Worm (Caenorhabditis elegans) whole organism, L4 larva: ENCODE measurements around the gene chat-1.

Source experiments
- F10B5.3 ChIP-seq: sonication (generic microtip); optimal IDR thresholded peaks from 2 replicates; lab custom pipeline; 2016; ENCODE audit warnings: mild to moderate bottlenecking, missing genetic modification characterization, missing compliant biosample characterization
- F49E8.2 ChIP-seq: sonication (generic microtip); optimal IDR thresholded peaks from 2 replicates; lab custom pipeline; 2016; ENCODE audit warnings: missing compliant biosample characterization, mild to moderate bottlenecking, missing genetic modification characterization, borderline replicate concordance
- T20F7.1 ChIP-seq: fragments of 200-800 bp; sonication (Bioruptor generic); optimal IDR thresholded peaks from 2 replicates; lab custom pipeline; 2018; ENCODE audit warnings: mild to moderate bottlenecking, missing genetic modification characterization, missing compliant biosample characterization
- Y48G9A.11 ChIP-seq: fragments of 200-800 bp; sonication (Bioruptor generic); IDR thresholded peaks from 2 replicates; pipeline ENCODE4 v1.3.6; 2022; ENCODE audit warnings: missing genetic modification reagents, missing genetic modification characterization, missing compliant biosample characterization
- Y5F2A.4 ChIP-seq: fragments of 200-800 bp; sonication (Bioruptor generic); optimal IDR thresholded peaks from 2 replicates; lab custom pipeline; 2018; ENCODE audit warnings: mild to moderate bottlenecking, missing genetic modification characterization, missing compliant biosample characterization
- aha-1 ChIP-seq: fragments of 150-350 bp; peaks from one replicate; lab custom pipeline; 2014; ENCODE audit warnings: missing biosample characterization, missing genetic modification characterization
- attf-4 ChIP-seq: sonication (generic microtip); optimal IDR thresholded peaks from 3 replicates; lab custom pipeline; 2017; ENCODE audit warnings: missing biosample characterization, missing genetic modification characterization
- ceh-32 ChIP-seq: sonication (generic microtip); optimal IDR thresholded peaks from 2 replicates; lab custom pipeline; 2016; ENCODE audit warnings: mild to moderate bottlenecking, missing genetic modification characterization, missing compliant biosample characterization; ENCODE audit not compliant: poor library complexity
- daf-16 ChIP-seq, 3 experiments: sonication (generic microtip); optimal IDR thresholded peaks; 2 replicates each; lab custom pipeline; 2016 to 2017; ENCODE audit warnings: missing genetic modification characterization in 3 of 3, missing genetic modification reagents in 3 of 3, mild to moderate bottlenecking in 2 of 3, missing compliant biosample characterization in 2 of 3, missing biosample characterization in 1 of 3, moderate library complexity in 1 of 3
- dmd-6 ChIP-seq: fragments of 200-800 bp; sonication (Bioruptor generic); IDR thresholded peaks from 2 replicates; pipeline ENCODE4 v1.3.6; 2022; ENCODE audit warnings: missing genetic modification reagents, missing genetic modification characterization, missing compliant biosample characterization
- dpl-1 ChIP-seq: fragments of 150-350 bp; optimal IDR thresholded peaks from 2 replicates; lab custom pipeline; 2014; ENCODE audit warnings: missing biosample characterization, missing genetic modification reagents, missing genetic modification characterization
- dve-1 ChIP-seq: sonication (generic microtip); optimal IDR thresholded peaks from 2 replicates; lab custom pipeline; 2017; ENCODE audit warnings: antibody characterized with exemption, mild to moderate bottlenecking, missing genetic modification characterization, missing compliant biosample characterization; ENCODE audit not compliant: insufficient read depth
- egl-27 ChIP-seq: sonication (generic microtip); optimal IDR thresholded peaks from 3 replicates; lab custom pipeline; 2017; ENCODE audit warnings: missing biosample characterization, missing genetic modification reagents, missing genetic modification characterization
- hif-1 ChIP-seq, 2 experiments: sonication (generic microtip); optimal IDR thresholded peaks; 2 replicates each; lab custom pipeline; 2016 to 2017; ENCODE audit warnings: missing compliant biosample characterization in 2 of 2, missing genetic modification characterization in 2 of 2, missing genetic modification reagents in 2 of 2, missing genotype in 2 of 2, mild to moderate bottlenecking in 1 of 2
- hlh-11 ChIP-seq: fragments of 200-800 bp; sonication (Bioruptor generic); optimal IDR thresholded peaks from 2 replicates; lab custom pipeline; 2018; ENCODE audit warnings: mild to moderate bottlenecking, missing genetic modification characterization, missing compliant biosample characterization
- hlh-30 ChIP-seq: sonication (generic microtip); optimal IDR thresholded peaks from 2 replicates; lab custom pipeline; 2017; ENCODE audit warnings: antibody characterized with exemption, mild to moderate bottlenecking, missing genetic modification characterization, missing compliant biosample characterization; ENCODE audit not compliant: insufficient read depth
- lin-1 ChIP-seq: fragments of 200-800 bp; sonication (Bioruptor generic); IDR thresholded peaks from 2 replicates; pipeline ENCODE4 v1.3.6; 2022; ENCODE audit warnings: missing genetic modification reagents, missing genetic modification characterization, missing compliant biosample characterization
- madf-9 ChIP-seq: fragments of 200-800 bp; sonication (Bioruptor generic); conservative IDR thresholded peaks from 2 replicates; pipeline ENCODE4 v1.3.6; 2022; ENCODE audit warnings: missing genetic modification reagents, missing genetic modification characterization, missing compliant biosample characterization
- mep-1 ChIP-seq: fragments of 150-350 bp; sonication (generic microtip); optimal IDR thresholded peaks from 3 replicates; lab custom pipeline; 2014; ENCODE audit warnings: missing biosample characterization, missing genetic modification characterization
- mxl-2 ChIP-seq: fragments of 200-800 bp; sonication (Bioruptor generic); conservative IDR thresholded peaks from 2 replicates; pipeline ENCODE4 v1.3.6; 2022; ENCODE audit warnings: missing genetic modification reagents, missing genetic modification characterization, missing compliant biosample characterization
- mxl-3 ChIP-seq: fragments of 200-800 bp; sonication (Bioruptor generic); optimal IDR thresholded peaks from 2 replicates; lab custom pipeline; 2018; ENCODE audit warnings: mild to moderate bottlenecking, missing genetic modification characterization, missing compliant biosample characterization
- nhr-11 ChIP-seq: fragments of 150-350 bp; optimal IDR thresholded peaks from 2 replicates; lab custom pipeline; 2014; ENCODE audit warnings: missing biosample characterization, missing genetic modification characterization
- nhr-237 ChIP-seq: sonication (generic microtip); optimal IDR thresholded peaks from 2 replicates; lab custom pipeline; 2017; ENCODE audit warnings: missing biosample characterization, missing genetic modification characterization
- nhr-25 ChIP-seq: sonication (generic microtip); optimal IDR thresholded peaks from 2 replicates; lab custom pipeline; 2017; ENCODE audit warnings: missing genetic modification characterization, mild to moderate bottlenecking, missing compliant biosample characterization, antibody characterized with exemption, moderate library complexity, borderline replicate concordance; ENCODE audit not compliant: insufficient read depth
- nhr-28 ChIP-seq: fragments of 150-350 bp; optimal IDR thresholded peaks from 2 replicates; lab custom pipeline; 2014; ENCODE audit warnings: missing biosample characterization, missing genetic modification characterization
- nhr-41 ChIP-seq: fragments of 200-800 bp; sonication (Bioruptor generic); IDR thresholded peaks from 2 replicates; pipeline ENCODE4 v1.3.6; 2022; ENCODE audit warnings: missing genetic modification reagents, missing genetic modification characterization, missing compliant biosample characterization
- nhr-48 ChIP-seq: sonication (generic microtip); optimal IDR thresholded peaks from 2 replicates; lab custom pipeline; 2016; ENCODE audit warnings: mild to moderate bottlenecking, missing genetic modification characterization, missing compliant biosample characterization
- nhr-6 ChIP-seq: fragments of 150-350 bp; optimal IDR thresholded peaks from 2 replicates; lab custom pipeline; 2014; ENCODE audit warnings: missing biosample characterization, missing genetic modification characterization
- pha-4 ChIP-seq, 2 experiments: fragments of 150-350 bp in 1 of 2; fragments of 200-800 bp in 1 of 2; sonication (Bioruptor generic) in 1 of 2; IDR thresholded peaks in 1 of 2; optimal IDR thresholded peaks in 1 of 2; 2 replicates each; pipeline versions ENCODE4 v1.3.6 to Lab custom; 2014 to 2022; ENCODE audit warnings: missing genetic modification characterization in 2 of 2, missing genetic modification reagents in 2 of 2, missing biosample characterization in 1 of 2, missing compliant biosample characterization in 1 of 2
- set-16 ChIP-seq: fragments of 200-800 bp; sonication (Bioruptor generic); IDR thresholded peaks from 2 replicates; pipeline ENCODE4 v1.3.6; 2022; ENCODE audit warnings: missing genetic modification reagents, missing genetic modification characterization, missing compliant biosample characterization
- vab-7 ChIP-seq: fragments of 200-800 bp; sonication (Bioruptor generic); IDR thresholded peaks from 2 replicates; pipeline ENCODE4 v1.3.6; 2022; ENCODE audit warnings: missing genetic modification reagents, missing genetic modification characterization, missing compliant biosample characterization
- zfp-2 ChIP-seq: sonication (generic microtip); optimal IDR thresholded peaks from 2 replicates; lab custom pipeline; 2016; ENCODE audit warnings: mild to moderate bottlenecking, missing genetic modification characterization, missing compliant biosample characterization
- zfp-3 ChIP-seq: fragments of 200-800 bp; sonication (Bioruptor generic); conservative IDR thresholded peaks from 2 replicates; pipeline ENCODE4 v1.3.6; 2022; ENCODE audit warnings: missing genetic modification reagents, missing genetic modification characterization, missing compliant biosample characterization
- ztf-11 ChIP-seq: fragments of 150-350 bp; optimal IDR thresholded peaks from 2 replicates; lab custom pipeline; 2014; ENCODE audit warnings: missing biosample characterization, missing genetic modification characterization
- ztf-7 ChIP-seq: fragments of 150-350 bp; optimal IDR thresholded peaks from 2 replicates; lab custom pipeline; 2014; ENCODE audit warnings: missing biosample characterization, missing genetic modification characterization

Gene chat-1

ce11 chrIV:4477009-4477471, 29.9 kb downstream of the chat-1 start, which contains the start of gene M01H9.3 (continued):
- TF ChIP-seq dpl-1 (GFP tag; lab: Kevin White, UChicago) (peak; percentile 11), nhr-6 (tag; lab: Kevin White, UChicago) (no peak), nhr-28 (tag; lab: Kevin White, UChicago) (peak; percentile 74), mxl-2 (GFP tag; lab: Robert Waterston, UW) (no peak), set-16 (GFP tag; lab: Robert Waterston, UW) (no peak), dmd-6 (GFP tag; lab: Robert Waterston, UW) (peak; percentile 87), T20F7.1 (GFP tag; lab: Kevin White, UChicago) (peak; percentile 26), mep-1 (tag; lab: Kevin White, UChicago) (peak; percentile 66), hlh-11 (peak; percentile 87), lin-1 (GFP tag; lab: Robert Waterston, UW) (0 out of 2 replicates have a peak, but pooled peaks have one; percentile 11), F49E8.2 (tag; lab: Kevin White, UChicago) (no peak), hlh-30 (tag; lab: Kevin White, UChicago) (peak; percentile 95), Y5F2A.4 (GFP tag; lab: Kevin White, UChicago) (no peak), madf-9 (GFP tag; lab: Robert Waterston, UW) (no peak), daf-16 (GFP tag; optimal IDR thresholded peaks at IDR 0.05; lab: Kevin White, UChicago) (no peak), daf-16 (tag; optimal IDR thresholded peaks at IDR 0.05; lab: Kevin White, UChicago) (peak; percentile 44), ztf-11 (tag; lab: Kevin White, UChicago) (no peak), nhr-48 (peak; percentile 66), vab-7 (GFP tag; lab: Robert Waterston, UW) (no peak)

ce11 chrIV:4478612-4479011, 31.5 kb downstream of the chat-1 start:
- TF ChIP-seq zfp-2 (tag; lab: Kevin White, UChicago) (no peak), daf-16 (GFP tag; optimal IDR thresholded peaks at IDR 0.05; lab: Kevin White, UChicago) (no peak), daf-16 (tag; optimal IDR thresholded peaks at IDR 0.05; lab: Kevin White, UChicago) (peak; percentile 29), nhr-48 (peak; percentile 47), attf-4 (tag; lab: Kevin White, UChicago) (no peak), nhr-25 (tag; lab: Kevin White, UChicago) (no peak), egl-27 (tag; lab: Kevin White, UChicago) (no peak), zfp-3 (GFP tag; lab: Robert Waterston, UW) (no peak), hlh-11 (peak; percentile 12), hif-1 (tag; optimal IDR thresholded peaks at IDR 0.05; lab: Kevin White, UChicago) (peak in 1 of 2 experiments; percentile 89), lin-1 (GFP tag; lab: Robert Waterston, UW) (no peak), dve-1 (peak; percentile 36), dmd-6 (GFP tag; lab: Robert Waterston, UW) (peak; percentile 47), mxl-3 (GFP tag; lab: Kevin White, UChicago) (no peak)
- TF ChIP-seq, all 104 proteins: peak for 6

- TF ChIP-seq nhr-41 (no peak), nhr-11 (tag; lab: Kevin White, UChicago) (no peak), daf-16 (GFP tag; optimal IDR thresholded peaks at IDR 0.05; lab: Kevin White, UChicago) (no peak), daf-16 (tag; optimal IDR thresholded peaks at IDR 0.05; lab: Kevin White, UChicago) (no peak), aha-1 (tag; lab: Kevin White, UChicago) (no peak), ztf-7 (tag; lab: Kevin White, UChicago) (no peak), pha-4 (GFP tag; IDR thresholded peaks at IDR 0.05; lab: Robert Waterston, UW) (no peak), pha-4 (tag; optimal IDR thresholded peaks at IDR 0.05; lab: Kevin White, UChicago) (no peak), Y48G9A.11 (no peak), nhr-237 (tag; lab: Kevin White, UChicago) (no peak), F10B5.3 (tag; lab: Kevin White, UChicago) (no peak), ceh-32 (no peak)
Observed at ce11 chrIV:4480027-4480426, 32.9 kb downstream of the chat-1 start, which contains the start of gene M01H9.10. Gene M01H9.10, minus strand, starts transcription at chrIV:4480127.
